Worm (Caenorhabditis elegans) whole organism, young adult: ENCODE results near the gene T01C3.11.
A peak's percentile ranks its signal among the peaks of the same experiment; 100 is the strongest.

Experiments used
- B0019.2 ChIP-seq: fragments of 200-800 bp; sonication (Bioruptor generic); conservative IDR thresholded peaks from 2 replicates; pipeline ENCODE4 v1.3.6; 2022; ENCODE audit warnings: missing genetic modification reagents, missing genetic modification characterization, missing compliant biosample characterization
- B0336.3 ChIP-seq: fragments of 200-800 bp; sonication (Bioruptor generic); IDR thresholded peaks from 2 replicates; pipeline ENCODE4 v1.3.6; 2022; ENCODE audit warnings: missing genetic modification characterization, missing compliant biosample characterization
- C06A6.2 ChIP-seq: fragments of 200-800 bp; sonication (Bioruptor generic); conservative IDR thresholded peaks from 2 replicates; pipeline ENCODE4 v1.3.6; 2022; ENCODE audit warnings: missing genetic modification characterization, missing compliant biosample characterization
- F10E7.11 ChIP-seq: sonication (generic microtip); optimal IDR thresholded peaks from 2 replicates; lab custom pipeline; 2017; ENCODE audit warnings: mild to moderate bottlenecking, missing genetic modification characterization, moderate library complexity, missing compliant biosample characterization
- F39B2.1 ChIP-seq: fragments of 200-800 bp; sonication (Bioruptor generic); IDR thresholded peaks from 2 replicates; pipeline ENCODE4 v1.3.6; 2022; ENCODE audit warnings: missing genetic modification reagents, missing genetic modification characterization, missing compliant biosample characterization
- F49E8.2 ChIP-seq: sonication (generic microtip); optimal IDR thresholded peaks from 3 replicates; lab custom pipeline; 2017; ENCODE audit warnings: missing genetic modification characterization, mild to moderate bottlenecking, missing compliant biosample characterization, antibody characterized with exemption, moderate library complexity; ENCODE audit not compliant: insufficient read depth
- F57A8.1 ChIP-seq: fragments of 200-800 bp; sonication (Bioruptor generic); optimal IDR thresholded peaks from 2 replicates; lab custom pipeline; 2018; ENCODE audit warnings: mild to moderate bottlenecking, missing genetic modification characterization, moderate library complexity, missing compliant biosample characterization
- athp-1 ChIP-seq: sonication (generic microtip); optimal IDR thresholded peaks from 2 replicates; lab custom pipeline; 2017; ENCODE audit warnings: mild to moderate bottlenecking, missing genetic modification characterization, missing compliant biosample characterization
- attf-5 ChIP-seq: fragments of 200-800 bp; sonication (Bioruptor generic); optimal IDR thresholded peaks from 2 replicates; lab custom pipeline; 2018; ENCODE audit warnings: mild to moderate bottlenecking, missing genetic modification characterization, missing compliant biosample characterization
- attf-6 ChIP-seq: fragments of 200-800 bp; sonication (Bioruptor generic); IDR thresholded peaks from 2 replicates; pipeline ENCODE4 v1.3.6; 2022; ENCODE audit warnings: missing genetic modification reagents, missing genetic modification characterization, missing compliant biosample characterization
- bed-1 ChIP-seq: fragments of 200-800 bp; sonication (Bioruptor generic); IDR thresholded peaks from 2 replicates; pipeline ENCODE4 v1.3.6; 2022; ENCODE audit warnings: missing genetic modification reagents, missing genetic modification characterization, missing compliant biosample characterization
- bed-2 ChIP-seq: fragments of 200-800 bp; sonication (Bioruptor generic); IDR thresholded peaks from 2 replicates; pipeline ENCODE4 v1.3.6; 2022; ENCODE audit warnings: missing genetic modification reagents, missing genetic modification characterization, missing compliant biosample characterization
- ceh-40 ChIP-seq: fragments of 200-800 bp; sonication (Bioruptor generic); IDR thresholded peaks from 2 replicates; pipeline ENCODE4 v1.3.6; 2022; ENCODE audit warnings: missing genetic modification characterization, missing compliant biosample characterization
- dox-1 ChIP-seq: fragments of 200-800 bp; sonication (Bioruptor generic); IDR thresholded peaks from 2 replicates; pipeline ENCODE4 v1.3.6; 2022; ENCODE audit warnings: missing genetic modification reagents, missing genetic modification characterization, missing compliant biosample characterization
- dpl-1 ChIP-seq: fragments of 150-350 bp; optimal IDR thresholded peaks from 2 replicates; lab custom pipeline; 2014; ENCODE audit warnings: missing biosample characterization, missing genetic modification reagents, missing genetic modification characterization
- efl-1 ChIP-seq: fragments of 150-350 bp; optimal IDR thresholded peaks from 2 replicates; lab custom pipeline; 2014; ENCODE audit warnings: missing biosample characterization, missing genetic modification reagents, missing genetic modification characterization
- egl-18 ChIP-seq: fragments of 200-800 bp; sonication (Bioruptor generic); IDR thresholded peaks from 2 replicates; pipeline ENCODE4 v1.3.6; 2022; ENCODE audit warnings: missing genetic modification reagents, missing genetic modification characterization, missing compliant biosample characterization
- egrh-3 ChIP-seq: fragments of 200-800 bp; sonication (Bioruptor generic); IDR thresholded peaks from 2 replicates; pipeline ENCODE4 v1.3.6; 2022; ENCODE audit warnings: missing genetic modification reagents, missing genetic modification characterization, missing compliant biosample characterization
- ets-4 ChIP-seq: fragments of 200-800 bp; sonication (Bioruptor generic); optimal IDR thresholded peaks from 2 replicates; lab custom pipeline; 2018; ENCODE audit warnings: mild to moderate bottlenecking, missing genetic modification characterization, missing compliant biosample characterization
- fkh-3 ChIP-seq: sonication (generic microtip); optimal IDR thresholded peaks from 2 replicates; lab custom pipeline; 2016; ENCODE audit warnings: mild to moderate bottlenecking, missing genetic modification characterization, missing compliant biosample characterization
- him-1 ChIP-seq: sonication (generic microtip); optimal IDR thresholded peaks from 2 replicates; lab custom pipeline; 2016; ENCODE audit warnings: missing genotype, missing genetic modification reagents, missing genetic modification characterization, missing compliant biosample characterization
- hlh-12 ChIP-seq: sonication (generic microtip); optimal IDR thresholded peaks from 2 replicates; lab custom pipeline; 2016; ENCODE audit warnings: missing genetic modification characterization, missing compliant biosample characterization
- lin-26 ChIP-seq: fragments of 200-800 bp; sonication (Bioruptor generic); IDR thresholded peaks from 2 replicates; pipeline ENCODE4 v1.3.6; 2022; ENCODE audit warnings: missing genetic modification reagents, missing genetic modification characterization, missing compliant biosample characterization
- lin-35 ChIP-seq, 3 experiments: fragments of 150-350 bp in 2 of 3; sonication (generic microtip) in 1 of 3; optimal IDR thresholded peaks; 2 replicates each; lab custom pipeline; 2014 to 2018; ENCODE audit warnings: missing biosample characterization in 3 of 3, missing genetic modification characterization in 3 of 3, missing genetic modification reagents in 3 of 3
- lin-40 ChIP-seq: sonication (generic microtip); optimal IDR thresholded peaks from 2 replicates; lab custom pipeline; 2016; ENCODE audit warnings: missing genetic modification characterization, mild to moderate bottlenecking, missing compliant biosample characterization, missing genotype, missing genetic modification reagents
- madf-3 ChIP-seq: fragments of 200-800 bp; sonication (Bioruptor generic); IDR thresholded peaks from 2 replicates; pipeline ENCODE4 v1.3.6; 2022; ENCODE audit warnings: missing genetic modification reagents, missing genetic modification characterization, missing compliant biosample characterization
- madf-6 ChIP-seq: fragments of 200-800 bp; sonication (Bioruptor generic); IDR thresholded peaks from 2 replicates; pipeline ENCODE4 v1.3.6; 2022; ENCODE audit warnings: missing genetic modification reagents, missing genetic modification characterization, missing compliant biosample characterization
- mcd-1 ChIP-seq: fragments of 200-800 bp; sonication (Bioruptor generic); IDR thresholded peaks from 2 replicates; pipeline ENCODE4 v1.3.6; 2022; ENCODE audit warnings: missing genetic modification reagents, missing genetic modification characterization, missing compliant biosample characterization
- nfyb-1 ChIP-seq: fragments of 200-800 bp; sonication (Bioruptor generic); IDR thresholded peaks from 2 replicates; pipeline ENCODE4 v1.3.6; 2022; ENCODE audit warnings: missing genetic modification reagents, missing genetic modification characterization, missing compliant biosample characterization
- nhr-120 ChIP-seq: fragments of 200-800 bp; sonication (Bioruptor generic); IDR thresholded peaks from 2 replicates; pipeline ENCODE4 v1.3.6; 2022; ENCODE audit warnings: missing genetic modification characterization, missing compliant biosample characterization
- nhr-179 ChIP-seq: sonication (generic microtip); optimal IDR thresholded peaks from 2 replicates; lab custom pipeline; 2016; ENCODE audit warnings: mild to moderate bottlenecking, missing genetic modification characterization, missing compliant biosample characterization
- nhr-27 ChIP-seq: fragments of 200-800 bp; sonication (Bioruptor generic); optimal IDR thresholded peaks from 2 replicates; lab custom pipeline; 2018; ENCODE audit warnings: mild to moderate bottlenecking, missing genetic modification characterization, moderate library complexity, missing compliant biosample characterization
- nhr-80 ChIP-seq: sonication (generic microtip); optimal IDR thresholded peaks from 2 replicates; lab custom pipeline; 2016; ENCODE audit warnings: missing genetic modification characterization, missing compliant biosample characterization
- rec-8 ChIP-seq, 2 experiments: sonication (generic microtip); optimal IDR thresholded peaks; 2 replicates each; lab custom pipeline; 2016; ENCODE audit warnings: mild to moderate bottlenecking in 2 of 2, missing genetic modification characterization in 2 of 2, missing genetic modification reagents in 2 of 2, missing genotype in 2 of 2, missing biosample characterization in 1 of 2, missing compliant biosample characterization in 1 of 2, moderate library complexity in 1 of 2
- rpc-1 ChIP-seq, 2 experiments: fragments of 150-350 bp in 1 of 2; sonication (generic microtip) in 1 of 2; optimal IDR thresholded peaks; 2 replicates each; lab custom pipeline; 2014 to 2018; ENCODE audit warnings: missing biosample characterization in 1 of 2, missing genetic modification characterization in 1 of 2, missing genetic modification reagents in 1 of 2, missing genotype in 1 of 2
- sdz-38 ChIP-seq: sonication (generic microtip); optimal IDR thresholded peaks from 2 replicates; lab custom pipeline; 2016; ENCODE audit warnings: missing genotype, missing genetic modification characterization, missing compliant biosample characterization
- sea-2 ChIP-seq: fragments of 200-800 bp; sonication (Bioruptor generic); IDR thresholded peaks from 2 replicates; pipeline ENCODE4 v1.3.6; 2022; ENCODE audit warnings: missing genetic modification characterization, missing compliant biosample characterization
- snpc-1.3 ChIP-seq: sonication (generic microtip); optimal IDR thresholded peaks from 2 replicates; lab custom pipeline; 2017; ENCODE audit warnings: missing genetic modification characterization, mild to moderate bottlenecking, missing compliant biosample characterization, antibody characterized with exemption, moderate library complexity, missing genotype, missing genetic modification reagents; ENCODE audit not compliant: insufficient read depth
- somi-1 ChIP-seq: fragments of 200-800 bp; sonication (Bioruptor generic); optimal IDR thresholded peaks from 2 replicates; lab custom pipeline; 2018; ENCODE audit warnings: mild to moderate bottlenecking, missing genetic modification characterization, missing compliant biosample characterization
- tbp1 ChIP-seq: fragments of 200-800 bp; sonication (Bioruptor generic); optimal IDR thresholded peaks from 2 replicates; lab custom pipeline; 2018; ENCODE audit warnings: mild to moderate bottlenecking, missing genetic modification characterization, missing compliant biosample characterization
- tlf-1 ChIP-seq: fragments of 200-800 bp; sonication (Bioruptor generic); optimal IDR thresholded peaks from 2 replicates; lab custom pipeline; 2018; ENCODE audit warnings: mild to moderate bottlenecking, missing genetic modification characterization, missing compliant biosample characterization
- unc-130 ChIP-seq: sonication (generic microtip); optimal IDR thresholded peaks from 2 replicates; lab custom pipeline; 2016; ENCODE audit warnings: missing genetic modification reagents, missing genetic modification characterization, missing compliant biosample characterization
- xnd-1 ChIP-seq: sonication (generic microtip); optimal IDR thresholded peaks from 2 replicates; lab custom pipeline; 2016; ENCODE audit warnings: missing genotype, missing genetic modification reagents, missing genetic modification characterization, missing compliant biosample characterization
- zfh-2 ChIP-seq: fragments of 200-800 bp; sonication (Bioruptor generic); conservative IDR thresholded peaks from 2 replicates; pipeline ENCODE4 v1.3.6; 2022; ENCODE audit warnings: missing genetic modification reagents, missing genetic modification characterization, missing compliant biosample characterization
- ztf-22 ChIP-seq: fragments of 200-800 bp; sonication (Bioruptor generic); optimal IDR thresholded peaks from 2 replicates; lab custom pipeline; 2018; ENCODE audit warnings: mild to moderate bottlenecking, missing genetic modification characterization, moderate library complexity, missing compliant biosample characterization
- ztf-25 ChIP-seq: fragments of 200-800 bp; sonication (Bioruptor generic); IDR thresholded peaks from 2 replicates; pipeline ENCODE4 v1.3.6; 2022; ENCODE audit warnings: missing genetic modification reagents, missing genetic modification characterization, missing compliant biosample characterization
- ztf-6 ChIP-seq: fragments of 200-800 bp; sonication (Bioruptor generic); IDR thresholded peaks from 2 replicates; pipeline ENCODE4 v1.3.6; 2022; ENCODE audit warnings: missing genetic modification reagents, missing genetic modification characterization, missing compliant biosample characterization

The T01C3.11 gene

DNA sequence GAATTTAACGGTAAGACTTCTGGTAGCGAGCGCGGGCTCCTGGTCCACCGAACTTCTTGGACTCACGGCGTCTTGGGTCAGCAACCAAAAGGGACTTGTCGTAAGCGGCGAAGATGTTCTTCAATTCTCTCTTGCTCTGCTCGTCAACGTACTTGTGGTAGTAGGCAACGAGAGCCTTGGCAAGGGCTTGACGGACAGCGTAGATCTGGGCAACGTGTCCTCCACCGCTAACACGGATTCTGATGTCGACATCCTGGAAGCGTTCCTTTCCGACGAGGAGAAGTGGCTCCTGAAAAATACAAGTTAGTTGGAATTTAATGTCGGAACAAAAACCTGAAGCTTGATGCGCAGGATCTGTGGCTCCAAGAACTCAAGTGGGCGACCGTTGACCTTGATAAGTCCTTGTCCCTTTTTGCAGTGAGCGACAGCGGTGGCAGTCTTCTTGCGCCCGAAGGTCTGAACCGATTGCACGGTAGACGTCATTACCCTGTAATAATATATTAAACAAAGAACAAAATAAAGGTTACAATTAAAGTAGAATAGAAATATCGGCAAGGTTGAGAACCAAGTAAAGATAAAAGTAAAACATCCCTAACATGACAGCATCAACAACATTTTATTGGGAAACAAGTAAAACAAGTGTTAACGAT lies 845 bp downstream of the T01C3.11 start, which contains the start of gene rps-16 (continued):
- TF ChIP-seq madf-3 (GFP tag; lab: Robert Waterston, UW) (peak; percentile 81), F39B2.1 (peak; percentile 75; the same call in 1 of the 2 replicates), sdz-38 (no peak), nhr-27 (tag; lab: Kevin White, UChicago) (no peak), tlf-1 (GFP tag; lab: Kevin White, UChicago) (peak; percentile 61), nhr-120 (no peak), madf-6 (GFP tag; lab: Robert Waterston, UW) (peak; percentile 80), bed-1 (no peak), fkh-3 (tag; lab: Kevin White, UChicago) (peak; percentile 89), rpc-1 (optimal IDR thresholded peaks at IDR 0.05; lab: Kevin White, UChicago) (no peak), rpc-1 (tag; optimal IDR thresholded peaks at IDR 0.05; lab: Kevin White, UChicago) (no peak), ztf-6 (no peak), egrh-3 (GFP tag; lab: Robert Waterston, UW) (no peak), B0336.3 (GFP tag; lab: Robert Waterston, UW) (peak; percentile 79; the same call in 1 of the 2 replicates), sea-2 (no peak), attf-6 (GFP tag; lab: Robert Waterston, UW) (peak; percentile 77), ceh-40 (GFP tag; lab: Robert Waterston, UW) (0 out of 2 replicates have a peak, but pooled peaks have one; percentile 14), F57A8.1 (GFP tag; lab: Kevin White, UChicago) (peak; percentile 35), efl-1 (peak; percentile 3), C06A6.2 (GFP tag; lab: Robert Waterston, UW) (no peak), somi-1 (GFP tag; lab: Kevin White, UChicago) (no peak), nhr-179 (tag; lab: Kevin White, UChicago) (no peak), B0019.2 (GFP tag; lab: Robert Waterston, UW) (no peak), nhr-80 (no peak), tbp1 (GFP tag; lab: Kevin White, UChicago) (peak; percentile 11), ztf-25 (GFP tag; lab: Robert Waterston, UW) (no peak), zfh-2 (peak; percentile 63; the same call in 1 of the 2 replicates), hlh-12 (no peak), ztf-22 (no peak), lin-40 (no peak), ets-4 (GFP tag; lab: Kevin White, UChicago) (no peak), rec-8 (tag; optimal IDR thresholded peaks at IDR 0.05; lab: Kevin White, UChicago) (peak in 1 of 2 experiments; percentile 13), athp-1 (peak; percentile 66), dpl-1 (no peak), F10E7.11 (tag; lab: Kevin White, UChicago) (peak; percentile 21), unc-130 (GFP tag; lab: Kevin White, UChicago) (no peak), bed-2 (GFP tag; lab: Robert Waterston, UW) (0 out of 2 replicates have a peak, but pooled peaks have one; percentile 31), mcd-1 (GFP tag; lab: Robert Waterston, UW) (peak; percentile 67), nfyb-1 (GFP tag; lab: Robert Waterston, UW) (peak; percentile 79), lin-35 (GFP tag; optimal IDR thresholded peaks at IDR 0.05; lab: Kevin White, UChicago) (no peak), F49E8.2 (peak; percentile 25), snpc-1.3 (tag; lab: Kevin White, UChicago) (peak; percentile 65), dox-1 (GFP tag; lab: Robert Waterston, UW) (peak; percentile 63), xnd-1 (peak; percentile 9), lin-26 (GFP tag; lab: Robert Waterston, UW) (no peak; the same call in 1 of the 2 replicates), attf-5 (GFP tag; lab: Kevin White, UChicago) (no peak), egl-18 (GFP tag; lab: Robert Waterston, UW) (no peak), him-1 (tag; lab: Kevin White, UChicago) (no peak)
